Worm (Caenorhabditis elegans) whole organism, L4/young adult: ENCODE results near the gene F26G1.5.

Experiments
- W03F9.2 ChIP-seq: fragments of 150-350 bp; optimal IDR thresholded peaks from 2 replicates; lab custom pipeline; 2014; ENCODE audit warnings: missing biosample characterization, missing genetic modification characterization
- dao-5 ChIP-seq: sonication (generic microtip); optimal IDR thresholded peaks from 2 replicates; lab custom pipeline; 2016; ENCODE audit warnings: missing genotype, missing genetic modification characterization, moderate library complexity, missing compliant biosample characterization
- him-1 ChIP-seq: sonication (generic microtip); optimal IDR thresholded peaks from 2 replicates; lab custom pipeline; 2016; ENCODE audit warnings: missing genotype, missing genetic modification reagents, missing genetic modification characterization, missing compliant biosample characterization

ce11 chrII:4805799-4806198 lies 34.6 kb upstream of the F26G1.5 start:
- TF ChIP-seq dao-5 (no peak), W03F9.2 (no peak), him-1 (tag; lab: Kevin White, UChicago) (no peak)
